Worm (Caenorhabditis elegans) whole organism, mixed stage, embryonic: Measurements from ENCODE around the gene clec-216.

Source experiments
- M03D4.4 ChIP-seq: sonication (generic microtip); optimal IDR thresholded peaks from 2 replicates; lab custom pipeline; 2017; ENCODE audit warnings: mild to moderate bottlenecking, missing genetic modification characterization, missing compliant biosample characterization
- bed-3 ChIP-seq: fragments of 200-800 bp; sonication (Bioruptor generic); optimal IDR thresholded peaks from 3 replicates; lab custom pipeline; 2018; ENCODE audit warnings: mild to moderate bottlenecking, missing genetic modification characterization, moderate library complexity, missing compliant biosample characterization
- blmp-1 ChIP-seq: fragments of 150-350 bp; optimal IDR thresholded peaks from 2 replicates; lab custom pipeline; 2014; ENCODE audit warnings: missing biosample characterization, missing genetic modification characterization
- ceh-39 ChIP-seq: fragments of 150-350 bp; optimal IDR thresholded peaks from 2 replicates; lab custom pipeline; 2014; ENCODE audit warnings: missing biosample characterization, missing genetic modification characterization
- ceh-83 ChIP-seq: fragments of 200-800 bp; sonication (Bioruptor generic); optimal IDR thresholded peaks from 2 replicates; lab custom pipeline; 2018; ENCODE audit warnings: mild to moderate bottlenecking, missing genetic modification characterization, missing compliant biosample characterization
- ces-1 ChIP-seq: fragments of 150-350 bp; optimal IDR thresholded peaks from 2 replicates; lab custom pipeline; 2014; ENCODE audit warnings: missing biosample characterization, missing genetic modification reagents, missing genetic modification characterization
- drap-1 ChIP-seq: fragments of 200-800 bp; sonication (Bioruptor generic); optimal IDR thresholded peaks from 3 replicates; lab custom pipeline; 2018; ENCODE audit warnings: mild to moderate bottlenecking, missing genetic modification characterization, missing compliant biosample characterization
- elt-3 ChIP-seq: fragments of 150-350 bp; optimal IDR thresholded peaks from 2 replicates; lab custom pipeline; 2014; ENCODE audit warnings: missing biosample characterization, missing genetic modification characterization
- flh-1 ChIP-seq: fragments of 200-800 bp; sonication (Bioruptor generic); optimal IDR thresholded peaks from 2 replicates; lab custom pipeline; 2018; ENCODE audit warnings: mild to moderate bottlenecking, missing genetic modification characterization, moderate library complexity, missing compliant biosample characterization
- ham-2 ChIP-seq: fragments of 200-800 bp; sonication (Bioruptor generic); optimal IDR thresholded peaks from 2 replicates; lab custom pipeline; 2018; ENCODE audit warnings: mild to moderate bottlenecking, missing genetic modification characterization, missing compliant biosample characterization
- hlh-1 ChIP-seq: fragments of 150-350 bp; optimal IDR thresholded peaks from 2 replicates; lab custom pipeline; 2014; ENCODE audit warnings: missing biosample characterization, missing genetic modification reagents, missing genetic modification characterization
- lin-32 ChIP-seq: fragments of 200-800 bp; sonication (Bioruptor generic); optimal IDR thresholded peaks from 2 replicates; lab custom pipeline; 2018; ENCODE audit warnings: mild to moderate bottlenecking, missing genetic modification characterization, missing compliant biosample characterization
- lsy-2 ChIP-seq: fragments of 150-350 bp; optimal IDR thresholded peaks from 2 replicates; lab custom pipeline; 2014; ENCODE audit warnings: missing biosample characterization, missing genetic modification characterization
- mab-5 ChIP-seq: fragments of 150-350 bp; optimal IDR thresholded peaks from 2 replicates; lab custom pipeline; 2014; ENCODE audit warnings: missing biosample characterization, missing genetic modification characterization
- mep-1 ChIP-seq: fragments of 150-350 bp; optimal IDR thresholded peaks from 2 replicates; lab custom pipeline; 2017; ENCODE audit warnings: missing biosample characterization, missing genetic modification reagents, missing genetic modification characterization, inconsistent platforms
- mls-2 ChIP-seq: sonication (generic microtip); optimal IDR thresholded peaks from 2 replicates; lab custom pipeline; 2016; ENCODE audit warnings: mild to moderate bottlenecking, missing genetic modification characterization, moderate library complexity, missing compliant biosample characterization
- nhr-12 ChIP-seq: fragments of 150-350 bp; optimal IDR thresholded peaks from 2 replicates; lab custom pipeline; 2014; ENCODE audit warnings: missing biosample characterization, missing genetic modification characterization
- nhr-2 ChIP-seq: fragments of 150-350 bp; optimal IDR thresholded peaks from 2 replicates; lab custom pipeline; 2014; ENCODE audit warnings: missing biosample characterization, missing genetic modification characterization
- nhr-237 ChIP-seq: fragments of 150-350 bp; optimal IDR thresholded peaks from 2 replicates; lab custom pipeline; 2014; ENCODE audit warnings: missing biosample characterization, missing genetic modification characterization
- nhr-28 ChIP-seq: fragments of 150-350 bp; optimal IDR thresholded peaks from 2 replicates; lab custom pipeline; 2014; ENCODE audit warnings: missing biosample characterization, missing genetic modification characterization
- nhr-76 ChIP-seq: sonication (generic microtip); optimal IDR thresholded peaks from 2 replicates; lab custom pipeline; 2017; ENCODE audit warnings: missing biosample characterization, missing genetic modification characterization
- pha-4 ChIP-seq: fragments of 150-350 bp; optimal IDR thresholded peaks from 2 replicates; lab custom pipeline; 2018; ENCODE audit warnings: missing biosample characterization, missing genetic modification reagents, missing genetic modification characterization
- sptf-1 ChIP-seq: sonication (generic microtip); optimal IDR thresholded peaks from 2 replicates; lab custom pipeline; 2017; ENCODE audit warnings: mild to moderate bottlenecking, missing genetic modification characterization, moderate library complexity, missing compliant biosample characterization
- tbx-8 ChIP-seq: fragments of 200-800 bp; sonication (Bioruptor generic); optimal IDR thresholded peaks from 2 replicates; lab custom pipeline; 2018; ENCODE audit warnings: mild to moderate bottlenecking, missing genetic modification characterization, moderate library complexity, missing compliant biosample characterization
- unc-120 ChIP-seq: sonication (generic microtip); optimal IDR thresholded peaks from 2 replicates; lab custom pipeline; 2017; ENCODE audit warnings: missing genetic modification characterization, missing compliant biosample characterization; ENCODE audit not compliant: poor library complexity, severe bottlenecking
- unc-39 ChIP-seq: fragments of 150-350 bp; optimal IDR thresholded peaks from 2 replicates; lab custom pipeline; 2014; ENCODE audit warnings: missing biosample characterization, missing genetic modification characterization
- unc-62 ChIP-seq: fragments of 150-350 bp; optimal IDR thresholded peaks from 2 replicates; lab custom pipeline; 2014; ENCODE audit warnings: missing biosample characterization, missing genetic modification reagents, missing genetic modification characterization
- zip-8 ChIP-seq: fragments of 150-350 bp; optimal IDR thresholded peaks from 2 replicates; lab custom pipeline; 2014; ENCODE audit warnings: missing biosample characterization, missing genetic modification characterization
- ztf-11 ChIP-seq: fragments of 150-350 bp; optimal IDR thresholded peaks from 2 replicates; lab custom pipeline; 2014; ENCODE audit warnings: missing biosample characterization, missing genetic modification characterization

clec-216 gene

DNA sequence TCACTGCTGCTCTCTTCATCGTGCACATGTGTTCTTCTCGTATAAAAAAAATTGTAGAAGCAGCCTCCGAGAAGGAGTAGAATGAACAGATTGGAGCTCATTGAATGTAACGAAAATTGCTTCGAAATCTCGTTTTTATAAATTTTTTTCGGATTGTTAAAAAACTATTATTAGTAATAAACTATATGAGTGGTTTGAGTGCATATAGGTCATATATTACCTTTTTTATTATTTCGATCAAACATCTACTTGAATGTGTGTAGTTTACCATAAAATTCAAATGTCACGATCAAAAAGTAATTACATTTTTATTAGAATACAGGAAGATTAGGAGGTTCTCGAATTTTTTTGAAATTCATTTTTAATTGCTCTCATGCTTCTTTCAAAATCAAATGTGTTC is at the start of gene clec-216:
Gene clec-216 (minus strand): TSS at position 101 of the 400 bp plus-strand sequence.
- TF ChIP-seq unc-62 (GFP tag; lab: Kevin White, UChicago), result no peak
- TF ChIP-seq mls-2 (tag; lab: Kevin White, UChicago), result no peak
- TF ChIP-seq unc-120, result no peak
- no peak for TF ChIP-seq mep-1 (tag; lab: Kevin White, UChicago)
- TF ChIP-seq nhr-2, result no peak
- TF ChIP-seq zip-8 (tag; lab: Kevin White, UChicago), result no peak

- TF ChIP-seq blmp-1 (tag; lab: Kevin White, UChicago) (peak; percentile 55), mab-5 (tag; lab: Kevin White, UChicago) (peak; percentile 2), lin-32 (GFP tag; lab: Kevin White, UChicago) (no peak), ham-2 (GFP tag; lab: Kevin White, UChicago) (no peak), sptf-1 (tag; lab: Kevin White, UChicago) (peak; percentile 28), flh-1 (no peak), mep-1 (tag; lab: Kevin White, UChicago) (peak; percentile 43), elt-3 (tag; lab: Kevin White, UChicago) (no peak), lsy-2 (tag; lab: Kevin White, UChicago) (peak; percentile 42), nhr-237 (tag; lab: Kevin White, UChicago) (peak; percentile 69), tbx-8 (GFP tag; lab: Kevin White, UChicago) (no peak), nhr-12 (no peak), unc-62 (GFP tag; lab: Kevin White, UChicago) (peak; percentile 85), ceh-39 (no peak), pha-4 (peak; percentile 7), mls-2 (tag; lab: Kevin White, UChicago) (peak; percentile 55), drap-1 (GFP tag; lab: Kevin White, UChicago) (peak; percentile 39), nhr-2 (no peak), unc-120 (peak; percentile 98), hlh-1 (tag; lab: Kevin White, UChicago) (peak; percentile 85), ces-1 (peak; percentile 82)
Observed at ce11 chrV:8000929-8001513, 48.3 kb upstream of the clec-216 start, which contains the start of gene Y97E10AR.1. Gene Y97E10AR.1 (plus strand): TSS chrV:8001463.

DNA sequence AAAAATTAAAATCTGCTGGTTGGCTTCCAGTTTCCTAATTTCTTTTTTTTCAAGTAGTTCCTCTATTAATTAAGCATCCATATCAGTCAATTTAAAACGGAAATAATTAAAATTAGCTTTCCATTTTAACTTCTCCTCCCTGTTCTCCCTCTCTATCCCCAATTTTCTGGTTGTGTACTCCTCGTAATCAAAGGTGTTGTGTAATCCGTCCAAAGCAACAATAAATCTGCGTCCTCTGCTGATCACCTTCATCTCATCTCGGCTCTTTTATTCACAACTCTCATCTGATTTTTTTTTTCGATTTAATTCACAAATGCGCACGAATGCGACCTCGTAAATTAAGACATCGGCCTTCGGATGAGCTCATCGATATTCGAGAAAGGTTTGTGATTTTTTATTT is 43.1 kb upstream of the clec-216 start, which contains the start of gene Y97E10AR.2:
Gene Y97E10AR.2 (plus strand): TSS at position 301 of the 400 bp plus-strand sequence.
- TF ChIP-seq hlh-1 (tag; lab: Kevin White, UChicago) (peak; percentile 26), ces-1 (no peak)

DNA sequence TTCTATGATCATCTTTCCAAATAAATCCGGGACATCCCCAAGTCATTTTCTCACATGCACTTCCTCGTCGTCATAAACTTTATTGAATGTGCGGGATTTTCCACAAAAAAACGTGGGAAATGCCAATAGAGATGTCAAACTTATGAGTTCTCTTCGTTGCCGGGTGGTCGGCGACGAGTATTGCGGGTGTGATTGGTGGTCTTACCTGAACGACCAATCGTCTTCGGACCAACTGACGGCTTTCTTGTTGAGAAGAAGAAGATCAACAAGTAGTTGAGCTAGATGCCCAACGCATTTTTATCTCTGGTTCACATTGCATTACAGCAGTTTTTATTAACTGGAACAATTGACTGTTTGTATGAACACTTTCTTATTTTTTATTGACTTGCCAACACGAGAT is 42.4 kb upstream of the clec-216 start:
- TF ChIP-seq hlh-1 (tag; lab: Kevin White, UChicago) (peak; percentile 53), unc-39 (no peak), lsy-2 (tag; lab: Kevin White, UChicago) (no peak), nhr-76 (no peak), nhr-237 (tag; lab: Kevin White, UChicago) (no peak), pha-4 (no peak), ztf-11 (tag; lab: Kevin White, UChicago) (no peak), drap-1 (GFP tag; lab: Kevin White, UChicago) (no peak), nhr-28 (tag; lab: Kevin White, UChicago) (no peak)

DNA sequence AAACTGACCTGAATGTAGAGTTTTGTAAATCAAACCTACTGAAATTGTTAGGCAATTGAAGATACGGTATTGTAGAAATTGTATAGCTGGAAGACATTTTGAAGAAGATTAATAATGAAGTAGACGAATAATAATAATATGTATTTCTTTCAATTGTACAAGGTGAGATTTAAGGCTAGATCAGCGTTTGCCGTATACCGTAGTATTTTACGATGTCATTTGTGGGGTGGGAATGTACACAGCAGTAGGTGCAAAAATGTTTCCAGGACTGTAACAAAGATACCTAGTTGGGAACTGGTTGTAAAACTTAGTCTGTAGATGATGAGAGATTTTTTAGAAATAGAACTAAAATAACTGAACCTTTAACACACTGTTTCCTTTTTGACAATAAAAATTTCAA is 41.8 kb upstream of the clec-216 start, which contains the start of gene ceh-76:
Gene ceh-76 (minus strand): TSS at position 101 of the 400 bp plus-strand sequence.
- no peak for TF ChIP-seq M03D4.4 (tag; lab: Kevin White, UChicago)
- no peak for TF ChIP-seq lin-32 (GFP tag; lab: Kevin White, UChicago)
- no peak for TF ChIP-seq flh-1
- TF ChIP-seq ceh-83 (GFP tag; lab: Kevin White, UChicago), result no peak
- TF ChIP-seq nhr-28 (tag; lab: Kevin White, UChicago), result no peak
- TF ChIP-seq lsy-2 (tag; lab: Kevin White, UChicago), result no peak
- TF ChIP-seq nhr-237 (tag; lab: Kevin White, UChicago), result no peak
- TF ChIP-seq blmp-1 (tag; lab: Kevin White, UChicago), result no peak
- no peak for TF ChIP-seq unc-62 (GFP tag; lab: Kevin White, UChicago)
- no peak for TF ChIP-seq zip-8 (tag; lab: Kevin White, UChicago)
- no peak for TF ChIP-seq bed-3 (GFP tag; lab: Kevin White, UChicago)
- no peak for TF ChIP-seq nhr-76
- TF ChIP-seq mab-5 (tag; lab: Kevin White, UChicago), result no peak
- no peak for TF ChIP-seq unc-120
- TF ChIP-seq pha-4, result no peak
